Worm (Caenorhabditis elegans): ENCODE measurements around the gene C49F5.8.

DNA sequence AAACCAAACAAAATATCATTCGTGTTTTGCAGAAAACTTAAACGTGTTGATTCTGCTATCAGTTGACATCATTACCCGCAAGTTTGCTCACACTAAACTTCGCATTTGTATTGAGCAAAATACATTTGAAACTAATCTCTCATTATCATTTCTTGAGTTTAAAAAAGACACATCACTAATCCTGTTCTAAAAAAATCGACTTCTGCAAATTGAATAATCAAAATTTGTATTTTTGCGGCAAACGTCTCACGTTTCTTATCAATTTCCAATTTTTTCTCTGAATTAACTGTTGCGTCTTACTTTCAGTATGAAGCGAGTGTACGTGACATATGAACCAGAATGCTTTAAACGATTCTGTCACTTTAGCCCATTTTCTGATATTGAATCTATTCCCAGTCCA is at the start of gene C49F5.8:
- no peak for TF ChIP-seq lsy-2 (tag; optimal IDR thresholded peaks at IDR 0.05)
- TF ChIP-seq sem-2 (GFP tag; optimal IDR thresholded peaks at IDR 0.05): no peak
- no peak for TF ChIP-seq unc-39 (tag; optimal IDR thresholded peaks at IDR 0.05)
- no peak for TF ChIP-seq snpc-4 (tag; optimal IDR thresholded peaks at IDR 0.05)
- no peak for TF ChIP-seq sptf-1 (tag; optimal IDR thresholded peaks at IDR 0.05)
- no peak for TF ChIP-seq ztf-11 (tag; optimal IDR thresholded peaks at IDR 0.05)
- no peak for TF ChIP-seq unc-62 (GFP tag; optimal IDR thresholded peaks at IDR 0.05)
- TF ChIP-seq elt-1 (tag; optimal IDR thresholded peaks at IDR 0.05; ENCODE audit: borderline replicate concordance, insufficient read depth): no peak
- TF ChIP-seq pha-4 (tag; optimal IDR thresholded peaks at IDR 0.05): no peak
- no peak for TF ChIP-seq unc-120 (tag; optimal IDR thresholded peaks at IDR 0.05; ENCODE audit: poor library complexity, severe bottlenecking)
- no peak for TF ChIP-seq ces-1 (GFP tag; optimal IDR thresholded peaks at IDR 0.05)
- no peak for TF ChIP-seq mls-2 (tag; optimal IDR thresholded peaks at IDR 0.05)
- no peak for TF ChIP-seq M03D4.4 (tag; optimal IDR thresholded peaks at IDR 0.05)

Data from whole organism, mixed stage, embryonic.